Worm (Caenorhabditis elegans): Measurements from ENCODE around the gene ncr-1.

Gene ncr-1

DNA sequence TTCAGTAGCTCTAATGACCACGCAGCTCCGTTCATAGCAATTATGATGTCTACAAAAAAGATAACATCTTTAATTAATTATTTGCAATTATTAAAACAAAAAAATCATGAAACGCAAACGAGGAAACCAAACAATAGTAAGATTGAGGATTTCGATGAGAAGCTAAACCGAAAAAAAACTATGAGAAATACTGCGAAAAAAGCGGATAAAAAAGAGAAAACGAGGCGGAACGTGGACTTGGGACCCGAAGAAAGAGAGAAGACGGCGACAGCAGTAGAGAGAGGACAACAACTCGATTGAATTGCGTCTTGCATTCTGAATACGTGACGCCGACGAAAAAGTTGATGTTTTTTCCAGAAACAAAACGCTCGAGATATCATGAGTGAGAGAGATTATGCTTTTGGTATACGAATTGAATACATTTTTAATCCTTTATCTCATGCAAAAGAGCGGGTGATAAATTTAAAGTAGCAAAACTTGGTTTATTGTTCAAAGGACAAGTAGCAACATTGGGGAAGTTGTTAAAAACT, at the start of gene ncr-1:
Gene ncr-1 (minus strand): TSS at position 51 of the 530 bp plus-strand sequence.
- TF ChIP-seq lin-14 (GFP tag; optimal IDR thresholded peaks at IDR 0.05) = peak; percentile 42
- no peak for TF ChIP-seq nhr-47 (tag; optimal IDR thresholded peaks at IDR 0.05)
- no peak for TF ChIP-seq nhr-85 (tag)
- TF ChIP-seq C04F5.9 (tag; optimal IDR thresholded peaks at IDR 0.05) = no peak

DNA sequence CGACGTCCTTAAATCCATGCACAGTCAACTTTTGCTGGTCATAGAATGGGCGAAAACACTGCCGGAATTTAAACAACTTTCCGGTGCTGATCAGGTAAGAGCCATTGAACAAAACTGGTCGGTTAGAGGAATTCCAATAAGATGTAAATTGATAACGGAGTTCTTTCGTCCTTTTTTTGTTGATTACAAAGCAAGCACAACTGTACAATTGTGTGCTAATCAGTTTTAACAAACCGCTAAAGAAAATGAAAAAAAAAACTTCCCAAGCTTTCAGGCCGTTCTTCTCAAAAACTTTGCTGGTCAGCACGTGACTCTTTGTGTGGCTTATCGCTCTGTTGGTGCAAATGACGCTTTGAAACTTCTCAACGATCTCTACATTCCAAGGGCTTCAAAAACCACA, 45.5 kb upstream of the ncr-1 start:
- no peak for TF ChIP-seq pag-3 (tag; optimal IDR thresholded peaks at IDR 0.05; ENCODE audit: borderline replicate concordance, insufficient read depth)
- no peak for TF ChIP-seq efl-1 (optimal IDR thresholded peaks at IDR 0.05)
- TF ChIP-seq efl-1 (GFP tag; optimal IDR thresholded peaks at IDR 0.05 in 1 of 2) = peak in 1 of 2 experiments; percentile 67
- peak; percentile 34 for TF ChIP-seq elt-2 (tag; optimal IDR thresholded peaks at IDR 0.05)

ce11 chrX:4532160-4532741, 43.6 kb upstream of the ncr-1 start, which contains the start of gene nhr-35:
Gene nhr-35, plus strand, starts transcription at chrX:4532691.
- TF ChIP-seq lin-14 (GFP tag; optimal IDR thresholded peaks at IDR 0.05) = peak; percentile 95
- TF ChIP-seq nhr-20 (tag; optimal IDR thresholded peaks at IDR 0.05) = peak; percentile 97
- no peak for TF ChIP-seq pag-3 (tag; optimal IDR thresholded peaks at IDR 0.05; ENCODE audit: borderline replicate concordance, insufficient read depth)
- no peak for TF ChIP-seq ets-5 (GFP tag; IDR thresholded peaks at IDR 0.05)
- TF ChIP-seq unc-98 (GFP tag; IDR thresholded peaks at IDR 0.05) = no peak
- TF ChIP-seq unc-62 (GFP tag; optimal IDR thresholded peaks at IDR 0.05) = no peak
- no peak for TF ChIP-seq mab-9 (GFP tag; IDR thresholded peaks at IDR 0.05)
- TF ChIP-seq efl-1 (optimal IDR thresholded peaks at IDR 0.05) = peak in 1 of 2 experiments; percentile 15
- TF ChIP-seq efl-1 (GFP tag; optimal IDR thresholded peaks at IDR 0.05 in 1 of 2) = peak; percentile 11 to 55
- TF ChIP-seq nhr-12 (tag; optimal IDR thresholded peaks at IDR 0.05) = no peak
- no peak for TF ChIP-seq dsc-1 (tag; optimal IDR thresholded peaks at IDR 0.05)
- TF ChIP-seq nhr-90 (tag; optimal IDR thresholded peaks at IDR 0.05; ENCODE audit: poor library complexity) = peak; percentile 66
- TF ChIP-seq irx-1 (tag; optimal IDR thresholded peaks at IDR 0.05) = peak; percentile 50
- peak in 1 of 2 experiments; percentile 82 for TF ChIP-seq lin-35 (GFP tag; optimal IDR thresholded peaks at IDR 0.05)
- peak; percentile 75 for TF ChIP-seq nhr-19 (GFP tag; conservative IDR thresholded peaks at IDR 0.05)
- peak; percentile 3 for TF ChIP-seq sup-37 (GFP tag; optimal IDR thresholded peaks at IDR 0.05)
- TF ChIP-seq fkh-8 (tag; optimal IDR thresholded peaks at IDR 0.05) = no peak
- peak; percentile 29 for TF ChIP-seq ama-1 (optimal IDR thresholded peaks at IDR 0.05)
- TF ChIP-seq lin-13 (GFP tag; optimal IDR thresholded peaks at IDR 0.05) = no peak
- TF ChIP-seq hpl-2 (GFP tag; optimal IDR thresholded peaks at IDR 0.05) = no peak
- no peak for TF ChIP-seq pax-3 (tag; optimal IDR thresholded peaks at IDR 0.05)
- TF ChIP-seq ces-1 (GFP tag; optimal IDR thresholded peaks at IDR 0.05) = no peak
- no peak for TF ChIP-seq fkh-10 (GFP tag; optimal IDR thresholded peaks at IDR 0.05)
- TF ChIP-seq efl-3 (GFP tag; optimal IDR thresholded peaks at IDR 0.05) = no peak
- TF ChIP-seq ztf-11 (tag; optimal IDR thresholded peaks at IDR 0.05) = no peak
- no peak for TF ChIP-seq ceh-63 (GFP tag; optimal IDR thresholded peaks at IDR 0.05)
- TF ChIP-seq ceh-88 (GFP tag; IDR thresholded peaks at IDR 0.05) = no peak
- no peak for TF ChIP-seq lin-39 (tag; optimal IDR thresholded peaks at IDR 0.05)
- peak; percentile 29 for TF ChIP-seq nhr-47 (tag; optimal IDR thresholded peaks at IDR 0.05)
- no peak for TF ChIP-seq unc-86 (tag; optimal IDR thresholded peaks at IDR 0.05)
- no peak for TF ChIP-seq unc-30 (tag; optimal IDR thresholded peaks at IDR 0.05)
- no peak for TF ChIP-seq aha-1 (tag; optimal IDR thresholded peaks at IDR 0.05)
- peak; percentile 66 for TF ChIP-seq tbx-2 (tag; optimal IDR thresholded peaks at IDR 0.05)
- TF ChIP-seq ceh-90 (tag; optimal IDR thresholded peaks at IDR 0.05) = no peak
- peak; percentile 79 for TF ChIP-seq nhr-71 (tag; optimal IDR thresholded peaks at IDR 0.05)
- peak; percentile 23 for TF ChIP-seq nhr-11 (tag; optimal IDR thresholded peaks at IDR 0.05)
- no peak for TF ChIP-seq Y116A8C.19 (tag; optimal IDR thresholded peaks at IDR 0.05; ENCODE audit: borderline replicate concordance)
- TF ChIP-seq snu-23 (GFP tag; optimal IDR thresholded peaks at IDR 0.05) = peak; percentile 87
- peak; percentile 66 for TF ChIP-seq blmp-1 (tag; optimal IDR thresholded peaks at IDR 0.05)
- peak; percentile 84 for TF ChIP-seq xbp-1 (tag; optimal IDR thresholded peaks at IDR 0.05)
- no peak for TF ChIP-seq egl-27 (tag; optimal IDR thresholded peaks at IDR 0.05)
- no peak for TF ChIP-seq hlh-17 (GFP tag; optimal IDR thresholded peaks at IDR 0.05; ENCODE audit: borderline replicate concordance)
- no peak for TF ChIP-seq skn-1 (tag; optimal IDR thresholded peaks at IDR 0.05)
- no peak for TF ChIP-seq F16B12.6 (tag; optimal IDR thresholded peaks at IDR 0.05)
